Worm (Caenorhabditis elegans): ENCODE measurements around the gene him-8.

Gene him-8

DNA sequence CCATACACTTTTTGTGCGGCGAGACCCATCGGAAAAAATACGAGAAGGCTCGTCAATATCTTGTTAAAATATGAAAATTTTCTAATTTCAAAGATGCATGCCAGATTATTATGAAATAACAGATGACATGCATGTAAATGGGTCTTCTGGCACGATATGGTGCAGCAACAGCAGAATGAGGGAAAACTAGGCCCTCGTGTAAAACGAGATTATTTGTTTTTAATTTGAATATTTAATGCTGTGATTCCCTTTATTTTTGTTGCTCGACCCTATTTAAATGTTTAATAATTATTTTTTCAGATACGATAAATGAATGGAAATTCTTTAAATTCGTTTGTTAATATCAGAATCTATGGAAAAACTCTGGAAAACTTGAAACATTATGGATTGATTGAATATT is at the start of gene him-8:
Gene him-8 (plus strand): TSS at position 301 of the 400 bp plus-strand sequence.
- no peak for TF ChIP-seq flh-1 (GFP tag; optimal IDR thresholded peaks at IDR 0.05)
- no peak for TF ChIP-seq blmp-1 (tag; optimal IDR thresholded peaks at IDR 0.05)
- TF ChIP-seq lin-32 (GFP tag; optimal IDR thresholded peaks at IDR 0.05) = no peak

DNA sequence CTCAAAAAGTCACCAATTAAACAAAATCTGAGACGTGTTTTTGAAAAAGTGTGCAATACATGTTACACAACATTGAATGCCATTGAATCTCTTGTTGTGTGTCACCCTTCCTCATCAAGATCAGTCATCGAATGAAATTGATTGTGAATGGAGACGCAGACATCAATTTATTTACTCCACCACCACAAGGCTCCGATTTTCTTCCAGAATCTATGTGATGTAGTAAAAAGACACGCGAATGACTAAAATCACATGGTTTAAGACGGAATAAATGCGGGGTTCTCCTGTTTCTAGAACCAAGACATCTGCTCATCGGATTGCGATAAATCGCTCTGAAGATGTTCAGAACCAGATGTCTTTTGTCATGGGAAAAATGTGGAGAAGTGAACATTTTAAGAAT is 49.0 kb upstream of the him-8 start:
- no peak for TF ChIP-seq hlh-1 (tag; optimal IDR thresholded peaks at IDR 0.05)
- no peak for TF ChIP-seq tbx-8 (GFP tag; optimal IDR thresholded peaks at IDR 0.05)
- TF ChIP-seq ces-1 (GFP tag; optimal IDR thresholded peaks at IDR 0.05) = no peak
- no peak for TF ChIP-seq unc-39 (tag; optimal IDR thresholded peaks at IDR 0.05)
- TF ChIP-seq unc-62 (GFP tag; optimal IDR thresholded peaks at IDR 0.05) = peak; percentile 73
- TF ChIP-seq sem-2 (GFP tag; optimal IDR thresholded peaks at IDR 0.05) = no peak
- TF ChIP-seq nhr-76 (tag; optimal IDR thresholded peaks at IDR 0.05) = no peak
- TF ChIP-seq ceh-83 (GFP tag; optimal IDR thresholded peaks at IDR 0.05) = no peak

DNA sequence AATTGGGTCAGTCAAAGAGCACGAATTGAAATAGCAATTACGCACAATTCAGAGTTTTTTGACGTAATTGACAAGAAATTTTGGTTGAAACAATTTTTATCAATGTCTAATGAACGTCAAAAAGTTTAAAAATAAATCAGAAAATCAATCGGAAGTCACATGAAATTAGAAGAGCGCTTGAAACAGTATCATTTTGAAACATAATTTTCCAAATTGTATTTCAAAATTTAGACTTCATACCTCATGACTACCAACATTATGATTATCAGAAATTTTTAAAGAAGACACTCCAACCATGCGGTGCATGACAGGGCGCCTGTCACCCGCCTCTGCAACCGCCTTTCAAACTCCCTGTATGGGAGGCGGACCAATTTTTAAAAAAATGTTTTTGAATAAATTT is 48.4 kb upstream of the him-8 start:
- TF ChIP-seq ceh-83 (GFP tag; optimal IDR thresholded peaks at IDR 0.05) (no peak), sptf-1 (tag; optimal IDR thresholded peaks at IDR 0.05) (no peak), pha-4 (tag; optimal IDR thresholded peaks at IDR 0.05) (no peak), mls-2 (tag; optimal IDR thresholded peaks at IDR 0.05) (no peak), flh-1 (GFP tag; optimal IDR thresholded peaks at IDR 0.05) (no peak), zip-8 (tag; optimal IDR thresholded peaks at IDR 0.05) (no peak), unc-62 (GFP tag; optimal IDR thresholded peaks at IDR 0.05) (no peak), sem-2 (GFP tag; optimal IDR thresholded peaks at IDR 0.05) (no peak), lin-13 (tag; optimal IDR thresholded peaks at IDR 0.05) (no peak), mep-1 (tag; optimal IDR thresholded peaks at IDR 0.05) (no peak), elt-1 (tag; optimal IDR thresholded peaks at IDR 0.05; ENCODE audit: borderline replicate concordance, insufficient read depth) (no peak), M03D4.4 (tag; optimal IDR thresholded peaks at IDR 0.05) (no peak), unc-39 (tag; optimal IDR thresholded peaks at IDR 0.05) (no peak), hlh-1 (tag; optimal IDR thresholded peaks at IDR 0.05) (no peak), ces-1 (GFP tag; optimal IDR thresholded peaks at IDR 0.05) (no peak)

DNA sequence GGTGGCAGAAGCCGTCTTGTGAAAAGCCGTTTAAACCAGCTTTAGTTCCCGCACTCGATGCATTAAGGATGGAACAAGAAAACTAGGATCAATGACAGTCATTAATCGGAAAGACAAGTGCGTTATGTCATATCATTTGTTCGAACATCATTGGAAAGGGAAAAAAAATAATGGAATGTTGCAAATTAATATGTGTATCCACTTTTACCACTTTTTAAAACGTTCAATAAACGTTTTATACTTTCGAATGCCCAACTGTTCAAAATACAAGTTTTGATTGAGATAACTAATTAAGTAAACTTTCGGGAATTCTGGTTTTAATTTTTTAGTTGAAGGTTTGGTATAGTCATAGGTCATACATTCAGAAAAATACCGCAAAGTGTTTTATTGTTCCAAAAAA is 46.6 kb upstream of the him-8 start, which contains the start of gene C02F4.4:
Gene C02F4.4 (minus strand): TSS at position 101 of the 400 bp plus-strand sequence.
- no peak for TF ChIP-seq sem-2 (GFP tag; optimal IDR thresholded peaks at IDR 0.05)
- no peak for TF ChIP-seq nhr-76 (tag; optimal IDR thresholded peaks at IDR 0.05)
- no peak for TF ChIP-seq mls-2 (tag; optimal IDR thresholded peaks at IDR 0.05)

DNA sequence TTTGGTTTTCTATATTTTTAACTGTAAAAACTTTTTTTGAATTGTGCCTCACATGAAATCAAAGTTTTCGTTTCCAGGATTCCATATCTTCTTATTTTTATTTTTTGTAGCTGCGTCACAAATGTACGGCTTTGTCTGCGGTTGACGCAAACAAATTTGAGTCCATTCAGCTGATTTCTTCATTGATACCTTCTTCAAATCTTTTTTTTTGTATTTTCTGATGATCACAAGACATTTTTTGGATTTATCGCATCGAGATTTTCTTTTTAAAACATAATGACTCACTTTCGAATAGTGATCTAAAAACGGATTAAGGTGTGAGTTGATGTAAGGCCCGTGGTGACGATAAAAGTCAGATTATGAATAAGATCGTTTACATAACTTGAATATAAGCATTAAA is 43.1 kb upstream of the him-8 start:
- TF ChIP-seq elt-1 (tag; optimal IDR thresholded peaks at IDR 0.05; ENCODE audit: borderline replicate concordance, insufficient read depth) (no peak), unc-120 (tag; optimal IDR thresholded peaks at IDR 0.05; ENCODE audit: poor library complexity, severe bottlenecking) (no peak), snpc-4 (tag; optimal IDR thresholded peaks at IDR 0.05) (no peak), tbx-8 (GFP tag; optimal IDR thresholded peaks at IDR 0.05) (no peak), M03D4.4 (tag; optimal IDR thresholded peaks at IDR 0.05) (no peak), ces-1 (GFP tag; optimal IDR thresholded peaks at IDR 0.05) (no peak), unc-39 (tag; optimal IDR thresholded peaks at IDR 0.05) (no peak), lin-13 (tag; optimal IDR thresholded peaks at IDR 0.05) (no peak), unc-62 (GFP tag; optimal IDR thresholded peaks at IDR 0.05) (no peak), nhr-76 (tag; optimal IDR thresholded peaks at IDR 0.05) (no peak), lsy-2 (tag; optimal IDR thresholded peaks at IDR 0.05) (no peak), sptf-1 (tag; optimal IDR thresholded peaks at IDR 0.05) (no peak), cnd-1 (tag; optimal IDR thresholded peaks at IDR 0.05) (no peak), ceh-83 (GFP tag; optimal IDR thresholded peaks at IDR 0.05) (no peak), ceh-39 (tag; optimal IDR thresholded peaks at IDR 0.05) (no peak), nhr-28 (tag; optimal IDR thresholded peaks at IDR 0.05) (no peak), mab-5 (tag; optimal IDR thresholded peaks at IDR 0.05) (no peak)

DNA sequence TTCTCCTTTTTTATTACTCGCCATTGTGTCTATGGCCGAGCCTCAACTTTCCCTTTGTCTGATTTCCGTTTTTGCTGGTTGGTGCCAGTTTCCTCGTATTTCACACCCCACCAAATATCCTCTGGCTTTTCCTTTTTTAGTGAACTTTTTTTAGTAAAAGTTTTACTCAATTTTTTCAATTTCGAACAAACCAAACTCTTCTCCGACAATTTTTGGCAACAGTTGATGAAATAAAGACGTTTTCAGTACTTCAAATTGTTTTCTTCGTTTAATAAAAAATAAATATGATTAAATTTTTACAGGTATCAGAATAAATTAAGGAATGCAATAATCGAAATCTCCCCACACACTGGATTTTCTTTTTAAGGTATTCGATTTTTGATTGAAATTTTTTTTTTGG is 40.6 kb upstream of the him-8 start, which contains the start of gene cal-4:
Gene cal-4 (plus strand): TSS at position 301 of the 400 bp plus-strand sequence.
- TF ChIP-seq elt-1 (tag; optimal IDR thresholded peaks at IDR 0.05; ENCODE audit: borderline replicate concordance, insufficient read depth) = no peak
- TF ChIP-seq nhr-12 (tag; optimal IDR thresholded peaks at IDR 0.05) = no peak
- no peak for TF ChIP-seq drap-1 (GFP tag; optimal IDR thresholded peaks at IDR 0.05)
- TF ChIP-seq cnd-1 (tag; optimal IDR thresholded peaks at IDR 0.05) = no peak
- TF ChIP-seq ztf-11 (tag; optimal IDR thresholded peaks at IDR 0.05) = no peak
- TF ChIP-seq unc-39 (tag; optimal IDR thresholded peaks at IDR 0.05) = no peak
- no peak for TF ChIP-seq nhr-28 (tag; optimal IDR thresholded peaks at IDR 0.05)
- no peak for TF ChIP-seq nhr-2 (tag; optimal IDR thresholded peaks at IDR 0.05)

Data from whole organism, mixed stage, embryonic.